Fruit fly (Drosophila melanogaster) whole organism, prepupa: ENCODE results near the gene CG43057.

ENCODE experiments used
- Blimp-1 ChIP-seq: fragments of 200-800 bp; sonication (Bioruptor generic); optimal IDR thresholded peaks from 3 replicates; lab custom pipeline; 2017; ENCODE audit warnings: missing biosample characterization, missing genetic modification characterization, mild to moderate bottlenecking, moderate library complexity, missing genetic modification reagents
- CG16779 ChIP-seq: fragments of 200-800 bp; sonication (Bioruptor generic); optimal IDR thresholded peaks from 3 replicates; lab custom pipeline; 2017; ENCODE audit warnings: missing biosample characterization, mild to moderate bottlenecking, missing genetic modification characterization
- CG3032 ChIP-seq: fragments of 200-800 bp; optimal IDR thresholded peaks from 2 replicates; lab custom pipeline; 2019; ENCODE audit warnings: missing biosample characterization, mild to moderate bottlenecking, missing genetic modification characterization, moderate library complexity
- CG8319 ChIP-seq: fragments of 200-800 bp; sonication (Bioruptor generic); optimal IDR thresholded peaks from 3 replicates; lab custom pipeline; 2016; ENCODE audit warnings: missing biosample characterization, missing genetic modification characterization
- CG9139 ChIP-seq: fragments of 200-800 bp; sonication (Bioruptor generic); optimal IDR thresholded peaks from 3 replicates; lab custom pipeline; 2017; ENCODE audit warnings: missing biosample characterization, mild to moderate bottlenecking, missing genetic modification characterization
- Gug ChIP-seq: fragments of 200-800 bp; sonication (Bioruptor generic); IDR thresholded peaks from 2 replicates; pipeline ENCODE4 v1.3.6; 2022; ENCODE audit warnings: missing biosample characterization, missing genetic modification characterization
- Lpt ChIP-seq: fragments of 200-800 bp; sonication (Bioruptor generic); optimal IDR thresholded peaks from 3 replicates; lab custom pipeline; 2016; ENCODE audit warnings: missing biosample characterization, missing genetic modification characterization
- OdsH ChIP-seq: fragments of 200-800 bp; sonication (Bioruptor generic); optimal IDR thresholded peaks from 3 replicates; lab custom pipeline; 2016; ENCODE audit warnings: missing biosample characterization, missing genetic modification characterization
- fd59A ChIP-seq: fragments of 200-800 bp; sonication (Bioruptor generic); optimal IDR thresholded peaks from 2 replicates; lab custom pipeline; 2017; ENCODE audit warnings: missing biosample characterization, mild to moderate bottlenecking, missing genetic modification characterization, missing genetic modification reagents
- pdm3 ChIP-seq: fragments of 200-800 bp; sonication (Bioruptor generic); optimal IDR thresholded peaks from 3 replicates; lab custom pipeline; 2016; ENCODE audit warnings: missing biosample characterization, missing genetic modification characterization

DNA sequence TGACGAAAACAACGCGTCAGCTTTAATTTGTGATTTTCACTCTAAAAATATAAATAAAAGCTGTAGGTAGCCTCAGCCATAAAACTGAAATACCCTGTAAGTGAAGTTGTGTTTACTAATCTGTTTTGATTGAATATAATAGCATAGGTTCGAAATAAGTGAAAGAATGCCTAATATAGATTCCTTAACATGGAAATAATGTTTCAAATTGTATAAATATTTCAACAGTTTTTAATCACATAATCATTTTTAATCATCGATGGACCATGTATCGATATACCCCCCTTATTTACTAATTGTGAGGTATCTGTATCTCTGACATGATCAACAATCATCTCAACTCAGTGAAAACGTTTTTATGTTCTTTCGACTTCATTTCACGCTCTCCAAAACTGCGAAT, 11.6 kb upstream of the CG43057 start:
- TF ChIP-seq Gug (GFP tag; lab: Robert Waterston, UW) (no peak), CG16779 (tag; lab: Kevin White, UChicago) (no peak), CG3032 (tag; lab: Kevin White, UChicago) (no peak), OdsH (GFP tag; lab: Kevin White, UChicago) (no peak), Blimp-1 (GFP tag; lab: Kevin White, UChicago) (no peak), fd59A (GFP tag; lab: Kevin White, UChicago) (no peak), CG9139 (GFP tag; lab: Kevin White, UChicago) (no peak), pdm3 (peak; percentile 4), CG8319 (GFP tag; lab: Kevin White, UChicago) (no peak), Lpt (GFP tag; lab: Kevin White, UChicago) (no peak)
